Fruit fly (Drosophila melanogaster) Kc167 (cell line): Measurements from ENCODE around the gene Polr1D.

Source experiments
- Myc ChIP-seq: fragments of >200 bp; optimal IDR thresholded peaks from 2 replicates; lab custom pipeline; 2017; ENCODE audit warnings: missing external identifiers
- insv ChIP-seq: fragments of >200 bp; optimal IDR thresholded peaks from 3 replicates; lab custom pipeline; 2018; ENCODE audit warnings: missing external identifiers
- ttk ChIP-seq: sonication (Bioruptor generic); optimal IDR thresholded peaks from 2 replicates; lab custom pipeline; 2017; ENCODE audit warnings: missing external identifiers

DNA sequence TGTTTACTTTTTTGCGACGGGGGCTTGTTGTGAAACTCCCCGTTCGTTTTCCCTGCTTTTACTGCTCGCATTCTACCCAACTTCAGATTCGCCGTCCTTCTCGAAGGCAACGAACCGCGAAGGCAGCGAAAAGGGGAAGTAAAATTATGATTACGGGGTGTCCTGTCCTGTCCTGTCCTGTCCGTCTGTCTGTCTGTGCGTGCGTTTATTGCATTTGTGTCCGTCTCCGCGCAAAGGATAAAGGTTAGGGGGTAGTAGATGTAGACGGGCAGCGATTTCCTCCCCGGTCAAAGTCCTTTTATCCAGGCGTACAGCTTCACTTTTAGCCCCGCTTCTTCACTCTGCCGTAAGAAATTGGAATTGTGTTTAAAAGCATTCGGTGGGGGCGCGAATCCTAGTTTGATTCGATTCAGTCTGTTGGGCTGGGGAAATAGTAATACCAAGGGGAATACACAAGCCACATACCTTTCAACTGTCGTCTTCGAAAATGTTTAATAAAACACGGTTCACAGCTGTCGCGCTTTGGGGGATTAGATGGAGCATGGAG is 32.2 kb upstream of the Polr1D start:
- TF ChIP-seq ttk = no peak
- TF ChIP-seq insv = no peak
- TF ChIP-seq Myc (lab: Kevin White, UChicago) = no peak
